Fruit fly (Drosophila melanogaster) whole organism, embryonic: Measurements from ENCODE around the gene holn1.

Experiments
- Abd-B ChIP-seq: fragments of 200-800 bp; sonication (Bioruptor generic); optimal IDR thresholded peaks from 2 replicates; lab custom pipeline; 2018; ENCODE audit warnings: missing biosample characterization, mild to moderate bottlenecking, missing genetic modification characterization, moderate library complexity
- CG10209 ChIP-seq: fragments of 200-800 bp; sonication (Bioruptor generic); optimal IDR thresholded peaks from 3 replicates; lab custom pipeline; 2017; ENCODE audit warnings: missing biosample characterization, mild to moderate bottlenecking, missing genetic modification characterization, missing genetic modification reagents
- CG10274 ChIP-seq: fragments of 200-800 bp; sonication (Bioruptor generic); optimal IDR thresholded peaks from 3 replicates; lab custom pipeline; 2017; ENCODE audit warnings: missing biosample characterization, mild to moderate bottlenecking, missing genetic modification characterization
- CG10979 ChIP-seq: fragments of 200-800 bp; sonication (Bioruptor generic); optimal IDR thresholded peaks from 2 replicates; lab custom pipeline; 2018; ENCODE audit warnings: missing biosample characterization, mild to moderate bottlenecking, missing genetic modification characterization, moderate library complexity
- CG12299 ChIP-seq: fragments of 200-800 bp; sonication (Bioruptor generic); optimal IDR thresholded peaks from 2 replicates; lab custom pipeline; 2018; ENCODE audit warnings: missing biosample characterization, mild to moderate bottlenecking, missing genetic modification characterization
- CG13624 ChIP-seq: fragments of 200-800 bp; sonication (Bioruptor generic); optimal IDR thresholded peaks from 2 replicates; lab custom pipeline; 2016; ENCODE audit warnings: missing biosample characterization, missing genetic modification characterization
- CG14014 ChIP-seq: fragments of 200-800 bp; sonication (Bioruptor generic); IDR thresholded peaks from 2 replicates; pipeline ENCODE4 v1.3.6; 2022; ENCODE audit warnings: missing biosample characterization, missing genetic modification characterization
- CG14965 ChIP-seq: fragments of 200-800 bp; sonication (Bioruptor generic); optimal IDR thresholded peaks from 2 replicates; lab custom pipeline; 2016; ENCODE audit warnings: missing biosample characterization, missing genetic modification characterization, borderline replicate concordance
- CG2875 ChIP-seq: fragments of 200-800 bp; sonication (Bioruptor generic); optimal IDR thresholded peaks from 2 replicates; lab custom pipeline; 2017; ENCODE audit warnings: missing biosample characterization, mild to moderate bottlenecking, missing genetic modification characterization, missing genetic modification reagents
- CG30403 ChIP-seq: fragments of 200-800 bp; sonication (Bioruptor generic); optimal IDR thresholded peaks from 3 replicates; lab custom pipeline; 2016; ENCODE audit warnings: missing biosample characterization, missing genetic modification characterization
- CG31365 ChIP-seq: fragments of 200-800 bp; sonication (Bioruptor generic); optimal IDR thresholded peaks from 2 replicates; lab custom pipeline; 2018; ENCODE audit warnings: missing biosample characterization, mild to moderate bottlenecking, missing genetic modification characterization
- CG34224 ChIP-seq: fragments of 200-800 bp; sonication (Bioruptor generic); IDR thresholded peaks from 3 replicates; pipeline ENCODE4 v1.3.6; 2022; ENCODE audit warnings: missing biosample characterization, missing genetic modification characterization; ENCODE audit not compliant: partially characterized antibody
- CG4730 ChIP-seq: fragments of 200-800 bp; sonication (Bioruptor generic); IDR thresholded peaks from 2 replicates; pipeline ENCODE4 v1.3.6; 2022; ENCODE audit warnings: missing biosample characterization, missing genetic modification characterization
- CG6765 ChIP-seq: fragments of 200-800 bp; sonication (Bioruptor generic); optimal IDR thresholded peaks from 3 replicates; lab custom pipeline; 2017; ENCODE audit warnings: missing biosample characterization, mild to moderate bottlenecking, missing genetic modification characterization
- CG7372 ChIP-seq: fragments of 200-800 bp; sonication (Bioruptor generic); IDR thresholded peaks from 2 replicates; pipeline ENCODE4 v1.3.6; 2022; ENCODE audit warnings: missing biosample characterization, missing genetic modification characterization
- CG7745 ChIP-seq: fragments of 200-800 bp; sonication (Bioruptor generic); optimal IDR thresholded peaks from 2 replicates; lab custom pipeline; 2018; ENCODE audit warnings: missing biosample characterization, mild to moderate bottlenecking, missing genetic modification characterization, moderate library complexity
- CG7928 ChIP-seq: fragments of 200-800 bp; sonication (Bioruptor generic); optimal IDR thresholded peaks from 2 replicates; lab custom pipeline; 2017; ENCODE audit warnings: missing biosample characterization, mild to moderate bottlenecking, missing genetic modification characterization
- CG7963 ChIP-seq: fragments of 200-800 bp; sonication (Bioruptor generic); IDR thresholded peaks from 3 replicates; pipeline ENCODE4 v1.3.6; 2022; ENCODE audit warnings: missing biosample characterization, missing genetic modification characterization; ENCODE audit not compliant: partially characterized antibody
- CTCF ChIP-seq: fragments of 200-800 bp; sonication (Bioruptor generic); optimal IDR thresholded peaks from 2 replicates; lab custom pipeline; 2017; ENCODE audit warnings: missing biosample characterization, mild to moderate bottlenecking, missing genetic modification characterization, moderate library complexity
- CrebB ChIP-seq: fragments of 200-800 bp; sonication (Bioruptor generic); optimal IDR thresholded peaks from 3 replicates; lab custom pipeline; 2018; ENCODE audit warnings: missing biosample characterization, mild to moderate bottlenecking, missing genetic modification characterization
- D19B ChIP-seq: fragments of 200-800 bp; sonication (Bioruptor generic); optimal IDR thresholded peaks from 2 replicates; lab custom pipeline; 2017; ENCODE audit warnings: missing biosample characterization, mild to moderate bottlenecking, missing genetic modification characterization
- Doc3 ChIP-seq: fragments of 200-800 bp; sonication (Bioruptor generic); IDR thresholded peaks from 3 replicates; pipeline ENCODE4 v1.3.6; 2022; ENCODE audit warnings: missing biosample characterization, missing genetic modification characterization; ENCODE audit not compliant: partially characterized antibody
- E2f2 ChIP-seq: fragments of 200-800 bp; sonication (Bioruptor generic); IDR thresholded peaks from 2 replicates; pipeline ENCODE4 v1.3.6; 2022; ENCODE audit warnings: missing biosample characterization, missing genetic modification characterization
- GATAe ChIP-seq: fragments of 200-800 bp; sonication (Bioruptor generic); conservative IDR thresholded peaks from 2 replicates; pipeline ENCODE4 v1.3.6; 2022; ENCODE audit warnings: missing biosample characterization, missing genetic modification characterization
- HmgZ ChIP-seq: fragments of 200-800 bp; sonication (Bioruptor generic); optimal IDR thresholded peaks from 2 replicates; lab custom pipeline; 2018; ENCODE audit warnings: missing biosample characterization, mild to moderate bottlenecking, missing genetic modification characterization
- Hr39 ChIP-seq: fragments of >200 bp; optimal IDR thresholded peaks from 2 replicates; lab custom pipeline; 2017
- Lim3 ChIP-seq: fragments of 200-800 bp; sonication (Bioruptor generic); IDR thresholded peaks from 2 replicates; pipeline ENCODE4 v1.3.6; 2022; ENCODE audit warnings: missing biosample characterization, missing genetic modification characterization
- Lpt ChIP-seq: fragments of >200 bp; optimal IDR thresholded peaks from 2 replicates; lab custom pipeline; 2018; ENCODE audit warnings: missing biosample characterization, missing genetic modification characterization
- Pdp1 ChIP-seq, 2 experiments: fragments of 200-800 bp; sonication (Bioruptor generic); optimal IDR thresholded peaks; 3 replicates each; lab custom pipeline; 2016; ENCODE audit warnings: missing biosample characterization in 2 of 2, missing genetic modification characterization in 2 of 2, mild to moderate bottlenecking in 1 of 2, moderate library complexity in 1 of 2
- Scr ChIP-seq: fragments of 200-800 bp; sonication (Bioruptor generic); IDR thresholded peaks from 2 replicates; pipeline ENCODE4 v1.3.6; 2022; ENCODE audit warnings: missing biosample characterization, missing genetic modification characterization; ENCODE audit not compliant: partially characterized antibody
- Usf ChIP-seq: fragments of 200-800 bp; sonication (Bioruptor generic); optimal IDR thresholded peaks from 2 replicates; lab custom pipeline; 2017; ENCODE audit warnings: missing genotype, missing biosample characterization, missing genetic modification characterization
- az2 ChIP-seq: fragments of 200-800 bp; sonication (Bioruptor generic); optimal IDR thresholded peaks from 3 replicates; lab custom pipeline; 2016; ENCODE audit warnings: missing biosample characterization, missing genetic modification characterization
- bowl ChIP-seq: fragments of 200-800 bp; sonication (Bioruptor generic); IDR thresholded peaks from 2 replicates; pipeline ENCODE4 v1.3.6; 2022; ENCODE audit warnings: missing biosample characterization, missing genetic modification characterization
- btn ChIP-seq: fragments of 200-800 bp; sonication (Bioruptor generic); optimal IDR thresholded peaks from 2 replicates; lab custom pipeline; 2016; ENCODE audit warnings: missing biosample characterization, missing genetic modification characterization
- chm ChIP-seq: fragments of 200-800 bp; sonication (Bioruptor generic); IDR thresholded peaks from 2 replicates; pipeline ENCODE4 v1.3.6; 2022; ENCODE audit warnings: missing biosample characterization, missing genetic modification characterization
- fd96Cb ChIP-seq: fragments of 200-800 bp; sonication (Bioruptor generic); optimal IDR thresholded peaks from 2 replicates; lab custom pipeline; 2018; ENCODE audit warnings: missing biosample characterization, mild to moderate bottlenecking, missing genetic modification characterization, moderate library complexity
- gce ChIP-seq: fragments of 200-800 bp; sonication (Bioruptor generic); IDR thresholded peaks from 3 replicates; pipeline ENCODE4 v1.3.6; 2022; ENCODE audit warnings: missing biosample characterization, missing genetic modification characterization
- gfzf ChIP-seq: fragments of 200-800 bp; sonication (Bioruptor generic); optimal IDR thresholded peaks from 2 replicates; lab custom pipeline; 2016; ENCODE audit warnings: missing biosample characterization, mild to moderate bottlenecking, missing genetic modification characterization, moderate library complexity
- ham ChIP-seq: fragments of 200-800 bp; sonication (Bioruptor generic); IDR thresholded peaks from 2 replicates; pipeline ENCODE4 v1.3.6; 2022; ENCODE audit warnings: missing biosample characterization, missing genetic modification characterization
- jigr1 ChIP-seq: fragments of 200-800 bp; sonication (Bioruptor generic); IDR thresholded peaks from 3 replicates; pipeline ENCODE4 v1.3.6; 2022; ENCODE audit warnings: missing biosample characterization, missing genetic modification characterization
- kah ChIP-seq: fragments of 200-800 bp; sonication (Bioruptor generic); optimal IDR thresholded peaks from 2 replicates; lab custom pipeline; 2018; ENCODE audit warnings: missing biosample characterization, mild to moderate bottlenecking, missing genetic modification characterization
- ken ChIP-seq: fragments of 200-800 bp; sonication (Bioruptor generic); IDR thresholded peaks from 3 replicates; pipeline ENCODE4 v1.3.6; 2022; ENCODE audit warnings: missing biosample characterization, missing genetic modification characterization
- lilli ChIP-seq: fragments of 200-800 bp; sonication (Bioruptor generic); optimal IDR thresholded peaks from 3 replicates; lab custom pipeline; 2016; ENCODE audit warnings: missing biosample characterization, missing genetic modification characterization
- lmd ChIP-seq: fragments of 200-800 bp; sonication (Bioruptor generic); IDR thresholded peaks from 2 replicates; pipeline ENCODE4 v1.3.6; 2022; ENCODE audit warnings: missing biosample characterization, missing genetic modification characterization
- maf-S ChIP-seq: fragments of 200-800 bp; sonication (Bioruptor generic); optimal IDR thresholded peaks from 2 replicates; lab custom pipeline; 2016; ENCODE audit warnings: missing biosample characterization, missing genetic modification characterization
- nom ChIP-seq: fragments of 200-800 bp; sonication (Bioruptor generic); optimal IDR thresholded peaks from 2 replicates; lab custom pipeline; 2017; ENCODE audit warnings: missing biosample characterization, missing genetic modification characterization, mild to moderate bottlenecking, moderate library complexity, missing genetic modification reagents
- ro ChIP-seq: fragments of 200-800 bp; sonication (Bioruptor generic); IDR thresholded peaks from 2 replicates; pipeline ENCODE4 v1.3.6; 2022; ENCODE audit warnings: missing biosample characterization, missing genetic modification characterization
- row ChIP-seq: fragments of 200-800 bp; sonication (Bioruptor generic); IDR thresholded peaks from 3 replicates; pipeline ENCODE4 v1.3.6; 2022; ENCODE audit warnings: missing biosample characterization, missing genetic modification characterization
- z ChIP-seq: fragments of 200-800 bp; sonication (Bioruptor generic); IDR thresholded peaks from 3 replicates; pipeline ENCODE4 v1.3.6; 2022; ENCODE audit warnings: missing biosample characterization, missing genetic modification characterization
- zen ChIP-seq: fragments of 200-800 bp; sonication (Bioruptor generic); optimal IDR thresholded peaks from 3 replicates; lab custom pipeline; 2018; ENCODE audit warnings: missing biosample characterization, mild to moderate bottlenecking, missing genetic modification characterization, moderate library complexity
- zf30C ChIP-seq: fragments of 200-800 bp; sonication (Bioruptor generic); optimal IDR thresholded peaks from 3 replicates; lab custom pipeline; 2018; ENCODE audit warnings: missing biosample characterization, mild to moderate bottlenecking, missing genetic modification characterization

Gene holn1

dm6 chr2L:10468388-10468787 is 32.6 kb downstream of the holn1 start (continued):
- no peak for TF ChIP-seq maf-S (GFP tag; lab: Kevin White, UChicago)
- peak; percentile 35 for TF ChIP-seq Abd-B (GFP tag; lab: Kevin White, UChicago)
- TF ChIP-seq CG14014 (GFP tag; lab: Robert Waterston, UW), result peak; percentile 58; the same call in 1 of the 2 replicates
- peak; percentile 15 for TF ChIP-seq HmgZ (tag; lab: Kevin White, UChicago)
- TF ChIP-seq CG2875 (GFP tag; lab: Kevin White, UChicago), result peak; percentile 24
- TF ChIP-seq jigr1 (GFP tag; lab: Robert Waterston, UW), result no peak
- TF ChIP-seq GATAe (GFP tag; lab: Robert Waterston, UW), result no peak
- TF ChIP-seq nom (GFP tag; lab: Kevin White, UChicago), result no peak
- peak; percentile 38; the same call in 1 of the 2 replicates for TF ChIP-seq CG4730
- TF ChIP-seq lilli, result peak; percentile 52
- no peak for TF ChIP-seq Hr39 (lab: Kevin White, UChicago)
- TF ChIP-seq Lpt (GFP tag; lab: Kevin White, UChicago), result no peak
- TF ChIP-seq Pdp1 (GFP tag; optimal IDR thresholded peaks at IDR 0.05; lab: Kevin White, UChicago), result peak in 1 of 2 experiments; percentile 49
- no peak for TF ChIP-seq Lim3 (GFP tag; lab: Robert Waterston, UW)
- peak; percentile 28; the same call in 1 of the 2 replicates for TF ChIP-seq bowl (GFP tag; lab: Robert Waterston, UW)
- no peak for TF ChIP-seq CG7963 (GFP tag; lab: Robert Waterston, UW)
- TF ChIP-seq Usf, result no peak
- peak; percentile 44 for TF ChIP-seq CG10979 (tag; lab: Kevin White, UChicago)
- no peak for TF ChIP-seq CG31365 (tag; lab: Kevin White, UChicago)
- no peak for TF ChIP-seq gfzf (GFP tag; lab: Kevin White, UChicago)
- peak; percentile 55; the same call in 1 of the 3 replicates for TF ChIP-seq ken
- peak; percentile 31; the same call in 1 of the 2 replicates for TF ChIP-seq E2f2 (GFP tag; lab: Robert Waterston, UW)
- TF ChIP-seq Scr (GFP tag; lab: Robert Waterston, UW), result no peak
- no peak for TF ChIP-seq btn (GFP tag; lab: Kevin White, UChicago)
- 0 out of 2 replicates have a peak, but pooled peaks have one; percentile 55 for TF ChIP-seq chm (GFP tag; lab: Robert Waterston, UW)
- TF ChIP-seq CG10209 (GFP tag; lab: Kevin White, UChicago), result peak; percentile 39
- TF ChIP-seq gce (GFP tag; lab: Robert Waterston, UW), result peak; percentile 45; the same call in 1 of the 3 replicates
- TF ChIP-seq CG7372 (GFP tag; lab: Robert Waterston, UW), result peak; percentile 62; the same call in 1 of the 2 replicates
- TF ChIP-seq CG10274 (GFP tag; lab: Kevin White, UChicago), result no peak
- no peak for TF ChIP-seq CrebB
- no peak for TF ChIP-seq CG12299
- TF ChIP-seq CG30403 (GFP tag; lab: Kevin White, UChicago), result peak; percentile 59
- TF ChIP-seq row (GFP tag; lab: Robert Waterston, UW), result peak; percentile 81
- TF ChIP-seq lmd (GFP tag; lab: Robert Waterston, UW), result peak; percentile 71; the same call in 1 of the 2 replicates
- TF ChIP-seq CTCF, result no peak
- peak; percentile 55 for TF ChIP-seq az2 (GFP tag; lab: Kevin White, UChicago)
- no peak for TF ChIP-seq zen (tag; lab: Kevin White, UChicago)
- no peak for TF ChIP-seq z
- peak; percentile 32 for TF ChIP-seq CG6765 (GFP tag; lab: Kevin White, UChicago)
- peak; percentile 57 for TF ChIP-seq zf30C (GFP tag; lab: Kevin White, UChicago)
- no peak for TF ChIP-seq CG34224 (GFP tag; lab: Robert Waterston, UW)
- peak; percentile 48 for TF ChIP-seq fd96Cb
- TF ChIP-seq D19B (GFP tag; lab: Kevin White, UChicago), result peak; percentile 12
- peak; percentile 10 for TF ChIP-seq CG13624
- no peak for TF ChIP-seq ro (GFP tag; lab: Robert Waterston, UW)
- no peak for TF ChIP-seq CG14965 (GFP tag; lab: Kevin White, UChicago)
- no peak for TF ChIP-seq CG7745
- no peak for TF ChIP-seq Doc3 (GFP tag; lab: Robert Waterston, UW)
- TF ChIP-seq CG7928 (GFP tag; lab: Kevin White, UChicago), result no peak
- no peak for TF ChIP-seq ham (GFP tag; lab: Robert Waterston, UW)
- peak; percentile 90 for TF ChIP-seq kah (GFP tag; lab: Kevin White, UChicago)
